Worm (Caenorhabditis elegans) whole organism, L1 larva: ENCODE results near the gene col-92.

Source experiments
- C34B4.2 ChIP-seq: sonication (generic microtip); optimal IDR thresholded peaks from 2 replicates; lab custom pipeline; 2017; ENCODE audit warnings: mild to moderate bottlenecking, missing genetic modification characterization, missing compliant biosample characterization
- alr-1 ChIP-seq: fragments of 200-800 bp; sonication (Bioruptor generic); optimal IDR thresholded peaks from 2 replicates; lab custom pipeline; 2018; ENCODE audit warnings: borderline replicate concordance, mild to moderate bottlenecking, missing genetic modification characterization, missing compliant biosample characterization
- aly-2 ChIP-seq: fragments of 150-350 bp; optimal IDR thresholded peaks from 2 replicates; lab custom pipeline; 2014; ENCODE audit warnings: missing biosample characterization, missing genetic modification characterization
- ama-1 ChIP-seq: fragments of 150-350 bp; optimal IDR thresholded peaks from 2 replicates; lab custom pipeline; 2014
- ceh-8 ChIP-seq: fragments of 200-800 bp; sonication (Bioruptor generic); optimal IDR thresholded peaks from 2 replicates; lab custom pipeline; 2018; ENCODE audit warnings: mild to moderate bottlenecking, missing genetic modification characterization, moderate library complexity, missing compliant biosample characterization
- efl-1 ChIP-seq, 4 experiments: fragments of 150-350 bp; optimal IDR thresholded peaks in 3 of 4; peaks in 1 of 4; 1 replicate in 1 of 4; 2 replicates in 3 of 4; lab custom pipeline; 2014; ENCODE audit warnings: missing biosample characterization in 2 of 4, missing genetic modification characterization in 2 of 4, missing genetic modification reagents in 2 of 4
- elt-3 ChIP-seq, 6 experiments: fragments of 150-350 bp in 1 of 6; sonication (generic microtip); optimal IDR thresholded peaks; 2 replicates each; lab custom pipeline; 2017 to 2018; ENCODE audit warnings: missing biosample characterization in 6 of 6, missing genetic modification characterization in 6 of 6, inconsistent platforms in 1 of 6
- fkh-10 ChIP-seq: sonication (generic microtip); optimal IDR thresholded peaks from 2 replicates; lab custom pipeline; 2017; ENCODE audit warnings: missing biosample characterization, missing genetic modification reagents, missing genetic modification characterization
- fkh-4 ChIP-seq: sonication (generic microtip); optimal IDR thresholded peaks from 2 replicates; lab custom pipeline; 2016; ENCODE audit warnings: missing compliant biosample characterization, missing genetic modification characterization, borderline replicate concordance
- grh-1 ChIP-seq: fragments of 200-800 bp; sonication (Bioruptor generic); IDR thresholded peaks from 2 replicates; pipeline ENCODE4 v1.3.6; 2022; ENCODE audit warnings: missing genetic modification reagents, missing genetic modification characterization, missing compliant biosample characterization
- hlh-4 ChIP-seq: sonication (generic microtip); optimal IDR thresholded peaks from 2 replicates; lab custom pipeline; 2016; ENCODE audit warnings: mild to moderate bottlenecking, missing genetic modification characterization, missing compliant biosample characterization
- isw-1 ChIP-seq: fragments of 200-800 bp; sonication (Bioruptor generic); IDR thresholded peaks from 2 replicates; pipeline ENCODE4 v1.3.6; 2022; ENCODE audit warnings: missing genetic modification characterization, missing compliant biosample characterization
- jun-1 ChIP-seq: fragments of 150-350 bp; optimal IDR thresholded peaks from 2 replicates; lab custom pipeline; 2014; ENCODE audit warnings: missing biosample characterization, missing genetic modification reagents, missing genetic modification characterization
- lin-13 ChIP-seq: fragments of 150-350 bp; optimal IDR thresholded peaks from 2 replicates; lab custom pipeline; 2014; ENCODE audit warnings: missing biosample characterization, missing genetic modification reagents, missing genetic modification characterization
- lin-14 ChIP-seq: fragments of 200-800 bp; sonication (Bioruptor generic); optimal IDR thresholded peaks from 2 replicates; lab custom pipeline; 2018; ENCODE audit warnings: mild to moderate bottlenecking, missing genetic modification characterization, moderate library complexity, missing compliant biosample characterization
- lin-15B ChIP-seq: fragments of 150-350 bp; sonication (generic microtip); optimal IDR thresholded peaks from 3 replicates; lab custom pipeline; 2014; ENCODE audit warnings: missing biosample characterization, missing genetic modification characterization
- lin-39 ChIP-seq: fragments of 150-350 bp; optimal IDR thresholded peaks from 2 replicates; lab custom pipeline; 2014; ENCODE audit warnings: missing biosample characterization, missing genetic modification reagents, missing genetic modification characterization
- mab-9 ChIP-seq: fragments of 200-800 bp; sonication (Bioruptor generic); IDR thresholded peaks from 2 replicates; pipeline ENCODE4 v1.3.6; 2022; ENCODE audit warnings: missing genetic modification reagents, missing genetic modification characterization, missing compliant biosample characterization
- mef-2 ChIP-seq: fragments of 150-350 bp; optimal IDR thresholded peaks from 2 replicates; lab custom pipeline; 2014; ENCODE audit warnings: missing biosample characterization, missing genetic modification characterization
- mep-1 ChIP-seq: fragments of 150-350 bp; optimal IDR thresholded peaks from 2 replicates; lab custom pipeline; 2014; ENCODE audit warnings: missing biosample characterization, missing genetic modification characterization
- nhr-237 ChIP-seq: fragments of 150-350 bp; optimal IDR thresholded peaks from 2 replicates; lab custom pipeline; 2014; ENCODE audit warnings: missing biosample characterization, missing genetic modification characterization
- nhr-47 ChIP-seq: sonication (generic microtip); optimal IDR thresholded peaks from 2 replicates; lab custom pipeline; 2016; ENCODE audit warnings: mild to moderate bottlenecking, missing genetic modification characterization, moderate library complexity, missing compliant biosample characterization
- nhr-84 ChIP-seq: sonication (generic microtip); optimal IDR thresholded peaks from 2 replicates; lab custom pipeline; 2017; ENCODE audit warnings: missing biosample characterization, missing genetic modification characterization
- nhr-90 ChIP-seq: sonication (generic microtip); optimal IDR thresholded peaks from 2 replicates; lab custom pipeline; 2016; ENCODE audit warnings: mild to moderate bottlenecking, missing genetic modification characterization, missing compliant biosample characterization; ENCODE audit not compliant: poor library complexity
- pag-3 ChIP-seq: sonication (generic microtip); optimal IDR thresholded peaks from 2 replicates; lab custom pipeline; 2017; ENCODE audit warnings: missing genetic modification characterization, mild to moderate bottlenecking, missing compliant biosample characterization, antibody characterized with exemption, borderline replicate concordance; ENCODE audit not compliant: insufficient read depth
- pax-3 ChIP-seq: fragments of 200-800 bp; sonication (Bioruptor generic); optimal IDR thresholded peaks from 2 replicates; lab custom pipeline; 2018; ENCODE audit warnings: mild to moderate bottlenecking, missing genetic modification characterization, moderate library complexity, missing compliant biosample characterization
- pqm-1 ChIP-seq: sonication (generic microtip); optimal IDR thresholded peaks from 3 replicates; lab custom pipeline; 2017; ENCODE audit warnings: missing biosample characterization, missing genetic modification characterization
- rnt-1 ChIP-seq: sonication (generic microtip); optimal IDR thresholded peaks from 2 replicates; lab custom pipeline; 2016; ENCODE audit warnings: mild to moderate bottlenecking, missing genetic modification characterization, moderate library complexity, missing compliant biosample characterization
- skn-1 ChIP-seq: fragments of 150-350 bp; optimal IDR thresholded peaks from 2 replicates; lab custom pipeline; 2014; ENCODE audit warnings: missing biosample characterization, missing genetic modification characterization
- snpc-4 ChIP-seq: fragments of 150-350 bp; optimal IDR thresholded peaks from 2 replicates; lab custom pipeline; 2014; ENCODE audit warnings: missing biosample characterization, missing genetic modification characterization
- snu-23 ChIP-seq: sonication (generic microtip); optimal IDR thresholded peaks from 2 replicates; lab custom pipeline; 2016; ENCODE audit warnings: missing genetic modification characterization, missing compliant biosample characterization
- tlp-1 ChIP-seq: fragments of 150-350 bp; optimal IDR thresholded peaks from 2 replicates; lab custom pipeline; 2014; ENCODE audit warnings: missing biosample characterization, missing genetic modification characterization
- unc-130 ChIP-seq: fragments of 150-350 bp; optimal IDR thresholded peaks from 2 replicates; lab custom pipeline; 2017; ENCODE audit warnings: missing biosample characterization, missing genetic modification characterization, inconsistent platforms
- xbp-1 ChIP-seq: sonication (generic microtip); optimal IDR thresholded peaks from 2 replicates; lab custom pipeline; 2016; ENCODE audit warnings: missing genetic modification characterization, missing compliant biosample characterization
- zip-4 ChIP-seq: fragments of 200-800 bp; sonication (Bioruptor generic); optimal IDR thresholded peaks from 2 replicates; lab custom pipeline; 2018; ENCODE audit warnings: mild to moderate bottlenecking, missing genetic modification characterization, moderate library complexity, missing compliant biosample characterization
- ztf-4 ChIP-seq: fragments of 150-350 bp; optimal IDR thresholded peaks from 2 replicates; lab custom pipeline; 2014; ENCODE audit warnings: missing biosample characterization, missing genetic modification characterization

col-92 gene

ce11 chrIII:11025138-11025537 lies 42.1 kb upstream of the col-92 start:
- TF ChIP-seq pax-3, result no peak
- TF ChIP-seq alr-1 (tag; lab: Kevin White, UChicago), result no peak
- TF ChIP-seq ceh-8 (GFP tag; lab: Kevin White, UChicago), result no peak
- no peak for TF ChIP-seq nhr-237 (tag; lab: Kevin White, UChicago)
- TF ChIP-seq mef-2, result no peak
- TF ChIP-seq nhr-84, result no peak
- no peak for TF ChIP-seq nhr-47 (tag; lab: Kevin White, UChicago)
- no peak for TF ChIP-seq pqm-1 (tag; lab: Kevin White, UChicago)
- no peak for TF ChIP-seq isw-1 (GFP tag; lab: Robert Waterston, UW)
- TF ChIP-seq lin-39 (tag; lab: Kevin White, UChicago), result no peak
- TF ChIP-seq rnt-1 (tag; lab: Kevin White, UChicago), result no peak
- no peak for TF ChIP-seq elt-3 (tag; optimal IDR thresholded peaks at IDR 0.05; lab: Kevin White, UChicago)
- TF ChIP-seq, all 84 proteins: peak for 0

ce11 chrIII:11022278-11022677 lies 39.2 kb upstream of the col-92 start:
- TF ChIP-seq efl-1 (optimal IDR thresholded peaks at IDR 0.05; lab: Kevin White, UChicago), result no peak
- TF ChIP-seq efl-1 (GFP tag; optimal IDR thresholded peaks at IDR 0.05 in 1 of 2; lab: Kevin White, UChicago), result peak in 1 of 2 experiments; percentile 87
- no peak for TF ChIP-seq grh-1 (GFP tag; lab: Robert Waterston, UW)

ce11 chrIII:11012264-11012663 lies 29.2 kb upstream of the col-92 start, which contains the start of gene kvs-4:
kvs-4 (plus strand) TSS chrIII:11012564.
- TF ChIP-seq nhr-47 (tag; lab: Kevin White, UChicago) (no peak), tlp-1 (no peak), unc-130 (tag; lab: Kevin White, UChicago) (no peak), lin-13 (GFP tag; lab: Kevin White, UChicago) (no peak), snpc-4 (no peak), fkh-4 (no peak), pqm-1 (tag; lab: Kevin White, UChicago) (no peak), mab-9 (GFP tag; lab: Robert Waterston, UW) (no peak), nhr-90 (tag; lab: Kevin White, UChicago) (no peak), C34B4.2 (tag; lab: Kevin White, UChicago) (no peak), ztf-4 (tag; lab: Kevin White, UChicago) (no peak), hlh-4 (tag; lab: Kevin White, UChicago) (no peak), snu-23 (GFP tag; lab: Kevin White, UChicago) (no peak), efl-1 (optimal IDR thresholded peaks at IDR 0.05; lab: Kevin White, UChicago) (no peak), efl-1 (GFP tag; optimal IDR thresholded peaks at IDR 0.05 in 1 of 2; lab: Kevin White, UChicago) (no peak), zip-4 (GFP tag; lab: Kevin White, UChicago) (no peak), lin-39 (tag; lab: Kevin White, UChicago) (no peak), ama-1 (lab: Kevin White, UChicago) (no peak)

ce11 chrIII:11010597-11010996 lies 27.5 kb upstream of the col-92 start:
- no peak for TF ChIP-seq ceh-8 (GFP tag; lab: Kevin White, UChicago)
- no peak for TF ChIP-seq hlh-4 (tag; lab: Kevin White, UChicago)
- no peak for TF ChIP-seq efl-1 (optimal IDR thresholded peaks at IDR 0.05; lab: Kevin White, UChicago)
- peak in 1 of 2 experiments; percentile 72 for TF ChIP-seq efl-1 (GFP tag; optimal IDR thresholded peaks at IDR 0.05 in 1 of 2; lab: Kevin White, UChicago)

ce11 chrIII:11008869-11009268 lies 25.8 kb upstream of the col-92 start, which contains the start of gene exos-1:
exos-1 (plus strand) TSS chrIII:11009043.
- TF ChIP-seq C34B4.2 (tag; lab: Kevin White, UChicago) (no peak), fkh-10 (no peak), mep-1 (tag; lab: Kevin White, UChicago) (no peak), lin-15B (tag; lab: Kevin White, UChicago) (no peak), lin-14 (no peak), skn-1 (no peak), aly-2 (tag; lab: Kevin White, UChicago) (no peak), jun-1 (tag; lab: Kevin White, UChicago) (no peak), pag-3 (tag; lab: Kevin White, UChicago) (no peak), xbp-1 (tag; lab: Kevin White, UChicago) (no peak), fkh-4 (no peak)
